Worm (Caenorhabditis elegans): ENCODE results near the gene srx-64.

DNA sequence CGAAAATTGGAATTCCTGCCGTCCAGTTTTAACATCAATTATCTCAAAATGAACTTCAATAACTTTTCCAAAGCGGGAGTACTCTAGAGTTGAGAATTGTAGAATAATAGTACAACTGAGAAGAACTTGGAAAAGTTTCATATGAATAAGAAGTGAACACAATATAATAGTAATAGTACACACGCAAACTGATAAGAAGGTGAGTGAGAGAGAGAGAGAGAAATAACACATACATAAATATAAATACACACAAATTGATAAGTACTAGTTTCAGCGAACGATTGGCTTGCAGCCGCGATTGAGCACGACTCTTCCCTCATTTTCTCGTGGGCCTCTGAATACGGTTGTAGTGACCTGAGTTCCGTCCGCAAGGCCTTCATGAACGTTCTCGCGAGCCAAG lies 40.1 kb upstream of the srx-64 start, which contains the start of gene C17E7.13:
- TF ChIP-seq ceh-82 (tag; optimal IDR thresholded peaks at IDR 0.05) (no peak), lsy-2 (tag; optimal IDR thresholded peaks at IDR 0.05) (no peak), lin-13 (GFP tag; optimal IDR thresholded peaks at IDR 0.05) (no peak), skn-1 (tag; optimal IDR thresholded peaks at IDR 0.05) (no peak), lin-39 (tag; optimal IDR thresholded peaks at IDR 0.05) (no peak), nhr-12 (tag; optimal IDR thresholded peaks at IDR 0.05) (no peak), ztf-1 (GFP tag; conservative IDR thresholded peaks at IDR 0.05) (no peak), gmeb-1 (tag; optimal IDR thresholded peaks at IDR 0.05) (no peak), unc-62 (GFP tag; optimal IDR thresholded peaks at IDR 0.05) (no peak), fos-1 (tag; optimal IDR thresholded peaks at IDR 0.05) (peak; percentile 59), mdl-1 (tag; optimal IDR thresholded peaks at IDR 0.05) (no peak)
